Worm (Caenorhabditis elegans) whole organism, L1 larva: ENCODE results near the gene col-78.

Experiments used
- C16A3.4 ChIP-seq: fragments of 150-350 bp; optimal IDR thresholded peaks from 2 replicates; lab custom pipeline; 2014; ENCODE audit warnings: missing biosample characterization, missing genetic modification characterization
- F16B12.6 ChIP-seq: fragments of 150-350 bp; optimal IDR thresholded peaks from 2 replicates; lab custom pipeline; 2014; ENCODE audit warnings: missing biosample characterization, missing genetic modification characterization
- alr-1 ChIP-seq: fragments of 200-800 bp; sonication (Bioruptor generic); optimal IDR thresholded peaks from 2 replicates; lab custom pipeline; 2018; ENCODE audit warnings: borderline replicate concordance, mild to moderate bottlenecking, missing genetic modification characterization, missing compliant biosample characterization
- ama-1 ChIP-seq: fragments of 150-350 bp; optimal IDR thresholded peaks from 2 replicates; lab custom pipeline; 2014
- blmp-1 ChIP-seq: fragments of 150-350 bp; optimal IDR thresholded peaks from 2 replicates; lab custom pipeline; 2014; ENCODE audit warnings: missing biosample characterization, missing genetic modification characterization
- ceh-82 ChIP-seq, 3 experiments: fragments of 150-350 bp in 1 of 3; sonication (generic microtip) in 2 of 3; optimal IDR thresholded peaks; 2 replicates each; lab custom pipeline; 2014 to 2017; ENCODE audit warnings: missing biosample characterization in 3 of 3, missing genetic modification characterization in 3 of 3
- efl-1 ChIP-seq, 4 experiments: fragments of 150-350 bp; optimal IDR thresholded peaks in 3 of 4; peaks in 1 of 4; 1 replicate in 1 of 4; 2 replicates in 3 of 4; lab custom pipeline; 2014; ENCODE audit warnings: missing biosample characterization in 2 of 4, missing genetic modification characterization in 2 of 4, missing genetic modification reagents in 2 of 4
- elt-2 ChIP-seq: sonication (generic microtip); optimal IDR thresholded peaks from 2 replicates; lab custom pipeline; 2016; ENCODE audit warnings: missing genetic modification characterization, mild to moderate bottlenecking, inconsistent platforms, missing compliant biosample characterization, missing genetic modification reagents
- elt-3 ChIP-seq, 6 experiments: fragments of 150-350 bp in 1 of 6; sonication (generic microtip); optimal IDR thresholded peaks; 2 replicates each; lab custom pipeline; 2017 to 2018; ENCODE audit warnings: missing biosample characterization in 6 of 6, missing genetic modification characterization in 6 of 6, inconsistent platforms in 1 of 6
- ets-5 ChIP-seq: fragments of 200-800 bp; sonication (Bioruptor generic); IDR thresholded peaks from 2 replicates; pipeline ENCODE4 v1.3.6; 2022; ENCODE audit warnings: missing genetic modification characterization, missing compliant biosample characterization
- fkh-4 ChIP-seq: sonication (generic microtip); optimal IDR thresholded peaks from 2 replicates; lab custom pipeline; 2016; ENCODE audit warnings: missing compliant biosample characterization, missing genetic modification characterization, borderline replicate concordance
- fos-1 ChIP-seq: fragments of 150-350 bp; optimal IDR thresholded peaks from 2 replicates; lab custom pipeline; 2014; ENCODE audit warnings: missing biosample characterization, missing genetic modification characterization
- grh-1 ChIP-seq: fragments of 200-800 bp; sonication (Bioruptor generic); IDR thresholded peaks from 2 replicates; pipeline ENCODE4 v1.3.6; 2022; ENCODE audit warnings: missing genetic modification reagents, missing genetic modification characterization, missing compliant biosample characterization
- hlh-4 ChIP-seq: sonication (generic microtip); optimal IDR thresholded peaks from 2 replicates; lab custom pipeline; 2016; ENCODE audit warnings: mild to moderate bottlenecking, missing genetic modification characterization, missing compliant biosample characterization
- lin-13 ChIP-seq: fragments of 150-350 bp; optimal IDR thresholded peaks from 2 replicates; lab custom pipeline; 2014; ENCODE audit warnings: missing biosample characterization, missing genetic modification reagents, missing genetic modification characterization
- lin-14 ChIP-seq: fragments of 200-800 bp; sonication (Bioruptor generic); optimal IDR thresholded peaks from 2 replicates; lab custom pipeline; 2018; ENCODE audit warnings: mild to moderate bottlenecking, missing genetic modification characterization, moderate library complexity, missing compliant biosample characterization
- lin-15B ChIP-seq: fragments of 150-350 bp; sonication (generic microtip); optimal IDR thresholded peaks from 3 replicates; lab custom pipeline; 2014; ENCODE audit warnings: missing biosample characterization, missing genetic modification characterization
- lin-35 ChIP-seq, 2 experiments: fragments of 150-350 bp; optimal IDR thresholded peaks; 2 replicates each; lab custom pipeline; 2014; ENCODE audit warnings: missing biosample characterization in 2 of 2, missing genetic modification characterization in 2 of 2, missing genetic modification reagents in 2 of 2
- lsy-2 ChIP-seq, 2 experiments: fragments of 150-350 bp; optimal IDR thresholded peaks; 2 replicates each; lab custom pipeline; 2014; ENCODE audit warnings: missing biosample characterization in 2 of 2, missing genetic modification characterization in 2 of 2
- mdl-1 ChIP-seq, 2 experiments: fragments of 150-350 bp; optimal IDR thresholded peaks; 2 replicates each; lab custom pipeline; 2014 to 2017; ENCODE audit warnings: missing biosample characterization in 2 of 2, missing genetic modification characterization in 2 of 2, inconsistent platforms in 1 of 2
- mep-1 ChIP-seq: fragments of 150-350 bp; optimal IDR thresholded peaks from 2 replicates; lab custom pipeline; 2014; ENCODE audit warnings: missing biosample characterization, missing genetic modification characterization
- nhr-11 ChIP-seq: fragments of 150-350 bp; optimal IDR thresholded peaks from 2 replicates; lab custom pipeline; 2014; ENCODE audit warnings: missing biosample characterization, missing genetic modification characterization
- nhr-20 ChIP-seq: sonication (generic microtip); optimal IDR thresholded peaks from 2 replicates; lab custom pipeline; 2016; ENCODE audit warnings: mild to moderate bottlenecking, missing genetic modification characterization, missing compliant biosample characterization
- nhr-28 ChIP-seq: fragments of 150-350 bp; optimal IDR thresholded peaks from 2 replicates; lab custom pipeline; 2014; ENCODE audit warnings: missing biosample characterization, missing genetic modification characterization
- nhr-71 ChIP-seq: sonication (generic microtip); optimal IDR thresholded peaks from 2 replicates; lab custom pipeline; 2016; ENCODE audit warnings: mild to moderate bottlenecking, missing genetic modification characterization, moderate library complexity, missing compliant biosample characterization
- nhr-76 ChIP-seq: sonication (generic microtip); optimal IDR thresholded peaks from 2 replicates; lab custom pipeline; 2017; ENCODE audit warnings: missing biosample characterization, missing genetic modification characterization
- nhr-77 ChIP-seq: fragments of 150-350 bp; optimal IDR thresholded peaks from 2 replicates; lab custom pipeline; 2014; ENCODE audit warnings: missing biosample characterization, missing genetic modification characterization
- nhr-84 ChIP-seq: sonication (generic microtip); optimal IDR thresholded peaks from 2 replicates; lab custom pipeline; 2017; ENCODE audit warnings: missing biosample characterization, missing genetic modification characterization
- nhr-85 ChIP-seq: sonication (generic microtip); peaks from one replicate; lab custom pipeline; 2016; ENCODE audit warnings: missing genetic modification characterization, inconsistent platforms, missing compliant biosample characterization
- nhr-90 ChIP-seq: sonication (generic microtip); optimal IDR thresholded peaks from 2 replicates; lab custom pipeline; 2016; ENCODE audit warnings: mild to moderate bottlenecking, missing genetic modification characterization, missing compliant biosample characterization; ENCODE audit not compliant: poor library complexity
- skn-1 ChIP-seq: fragments of 150-350 bp; optimal IDR thresholded peaks from 2 replicates; lab custom pipeline; 2014; ENCODE audit warnings: missing biosample characterization, missing genetic modification characterization
- snu-23 ChIP-seq: sonication (generic microtip); optimal IDR thresholded peaks from 2 replicates; lab custom pipeline; 2016; ENCODE audit warnings: missing genetic modification characterization, missing compliant biosample characterization
- sox-4 ChIP-seq: sonication (generic microtip); optimal IDR thresholded peaks from 2 replicates; lab custom pipeline; 2016; ENCODE audit warnings: missing genetic modification characterization, missing compliant biosample characterization
- unc-62 ChIP-seq: fragments of 150-350 bp; optimal IDR thresholded peaks from 2 replicates; lab custom pipeline; 2014; ENCODE audit warnings: missing biosample characterization, missing genetic modification reagents, missing genetic modification characterization
- unc-98 ChIP-seq: fragments of 200-800 bp; sonication (Bioruptor generic); IDR thresholded peaks from 2 replicates; pipeline ENCODE4 v1.3.6; 2022; ENCODE audit warnings: missing genetic modification characterization, missing compliant biosample characterization
- zag-1 ChIP-seq: fragments of 150-350 bp; optimal IDR thresholded peaks from 2 replicates; lab custom pipeline; 2014; ENCODE audit warnings: missing biosample characterization, missing genetic modification characterization
- ztf-11 ChIP-seq, 2 experiments: sonication (generic microtip); optimal IDR thresholded peaks; 2 replicates each; lab custom pipeline; 2016 to 2017; ENCODE audit warnings: missing genetic modification characterization in 2 of 2, missing biosample characterization in 1 of 2, missing compliant biosample characterization in 1 of 2
- ztf-4 ChIP-seq: fragments of 150-350 bp; optimal IDR thresholded peaks from 2 replicates; lab custom pipeline; 2014; ENCODE audit warnings: missing biosample characterization, missing genetic modification characterization

The col-78 gene

DNA sequence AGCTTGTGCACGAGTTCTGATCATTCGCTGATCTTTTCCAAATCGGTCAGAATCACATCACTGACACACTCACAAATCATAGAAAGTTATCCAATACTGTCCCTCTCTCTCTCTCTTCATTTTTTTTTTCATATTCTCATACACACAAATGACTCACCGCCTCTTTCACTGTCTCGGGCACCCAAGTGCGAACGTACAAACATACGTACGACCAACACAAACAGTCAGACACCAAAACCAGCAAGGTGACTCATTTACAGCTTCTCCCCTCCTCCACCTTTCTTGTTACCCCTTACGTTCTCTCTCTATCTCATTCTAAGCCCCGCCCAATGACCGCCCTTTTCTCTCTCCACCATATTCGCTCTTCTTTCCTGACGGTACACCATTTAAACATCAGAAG lies 25.4 kb upstream of the col-78 start:
- no peak for TF ChIP-seq hlh-4 (tag; lab: Kevin White, UChicago)
- TF ChIP-seq, all 84 proteins: peak for 0

DNA sequence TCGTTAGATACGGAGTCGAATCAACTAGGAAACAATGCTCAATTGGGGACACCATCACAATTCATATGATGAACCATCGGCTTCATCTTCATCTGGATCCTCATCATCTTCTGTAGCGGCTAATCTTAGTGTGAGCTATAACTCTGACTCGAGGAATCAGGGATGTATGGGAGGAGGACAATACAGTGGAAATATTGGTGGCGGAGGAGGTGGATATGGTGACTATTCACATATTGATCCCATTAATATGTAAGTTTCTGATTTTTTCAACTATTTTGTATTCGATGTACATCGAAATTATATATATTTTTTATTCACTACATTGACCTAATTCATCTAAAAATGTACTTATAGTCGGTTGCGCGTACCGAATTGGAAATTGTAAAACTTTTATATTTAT lies 25.0 kb upstream of the col-78 start:
- TF ChIP-seq lin-15B (tag; lab: Kevin White, UChicago), result no peak
- no peak for TF ChIP-seq efl-1 (optimal IDR thresholded peaks at IDR 0.05; lab: Kevin White, UChicago)
- TF ChIP-seq efl-1 (GFP tag; optimal IDR thresholded peaks at IDR 0.05 in 1 of 2; lab: Kevin White, UChicago), result peak in 1 of 2 experiments; percentile 20
- TF ChIP-seq ztf-4 (tag; lab: Kevin White, UChicago), result no peak
- no peak for TF ChIP-seq nhr-20
- no peak for TF ChIP-seq ztf-11 (tag; optimal IDR thresholded peaks at IDR 0.05; lab: Kevin White, UChicago)
- no peak for TF ChIP-seq nhr-84 (tag; lab: Kevin White, UChicago)
- TF ChIP-seq lin-13, result no peak
- no peak for TF ChIP-seq fkh-4 (tag; lab: Kevin White, UChicago)

DNA sequence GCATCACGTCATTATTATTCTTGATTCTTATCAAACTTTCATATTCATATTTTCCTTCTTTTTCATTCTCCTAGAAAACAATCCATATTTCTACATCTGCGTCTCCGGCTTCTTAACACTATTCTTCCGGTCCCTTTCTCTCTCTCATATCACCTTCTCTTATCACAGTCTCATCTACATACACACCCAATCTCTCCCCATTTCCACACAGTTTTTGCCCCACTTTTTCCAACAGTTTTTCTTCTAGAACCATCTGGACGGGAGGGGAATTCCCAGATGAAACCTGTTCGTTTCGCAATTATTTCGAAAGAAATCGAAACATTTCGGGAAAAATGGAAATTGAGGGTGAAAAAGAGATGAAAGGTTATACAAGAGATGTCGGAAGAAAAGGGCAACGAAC lies 24.2 kb upstream of the col-78 start:
- TF ChIP-seq lsy-2 (tag; optimal IDR thresholded peaks at IDR 0.05; lab: Kevin White, UChicago), result peak in 1 of 2 experiments; percentile 36
- TF ChIP-seq lin-14 (GFP tag; lab: Kevin White, UChicago), result peak; percentile 48
- peak; percentile 5 for TF ChIP-seq C16A3.4 (tag; lab: Kevin White, UChicago)
- TF ChIP-seq elt-2 (tag; lab: Kevin White, UChicago), result peak; percentile 79
- TF ChIP-seq nhr-11 (tag; lab: Kevin White, UChicago), result no peak
- TF ChIP-seq skn-1, result peak; percentile 80
- TF ChIP-seq mep-1 (tag; lab: Kevin White, UChicago), result peak; percentile 68
- TF ChIP-seq unc-98, result no peak
- no peak for TF ChIP-seq alr-1
- TF ChIP-seq unc-62 (GFP tag; lab: Kevin White, UChicago), result no peak
- TF ChIP-seq nhr-71 (tag; lab: Kevin White, UChicago), result peak; percentile 32
- peak; percentile 39 for TF ChIP-seq nhr-20
- TF ChIP-seq grh-1 (GFP tag; lab: Robert Waterston, UW), result peak; percentile 50
- TF ChIP-seq snu-23 (GFP tag; lab: Kevin White, UChicago), result peak; percentile 19
- no peak for TF ChIP-seq ama-1 (lab: Kevin White, UChicago)
- TF ChIP-seq nhr-77 (tag; lab: Kevin White, UChicago), result peak; percentile 27
- peak; percentile 7 for TF ChIP-seq nhr-90 (tag; lab: Kevin White, UChicago)
- peak in 1 of 3 experiments; percentile 22 for TF ChIP-seq ceh-82 (tag; optimal IDR thresholded peaks at IDR 0.05; lab: Kevin White, UChicago)
- TF ChIP-seq lin-35 (GFP tag; optimal IDR thresholded peaks at IDR 0.05; lab: Kevin White, UChicago), result peak in 1 of 2 experiments; percentile 57
- peak in 4 of 6 experiments; percentile 15 to 93 (median 91) for TF ChIP-seq elt-3 (tag; optimal IDR thresholded peaks at IDR 0.05; lab: Kevin White, UChicago)
- TF ChIP-seq sox-4, result no peak
- peak; percentile 75 for TF ChIP-seq nhr-85 (tag; lab: Kevin White, UChicago)
- no peak for TF ChIP-seq nhr-28 (tag; lab: Kevin White, UChicago)
- peak; percentile 98 for TF ChIP-seq blmp-1 (tag; lab: Kevin White, UChicago)
- TF ChIP-seq nhr-76 (tag; lab: Kevin White, UChicago), result no peak
- no peak for TF ChIP-seq fos-1 (tag; lab: Kevin White, UChicago)
- TF ChIP-seq zag-1 (tag; lab: Kevin White, UChicago), result no peak
- TF ChIP-seq mdl-1 (tag; optimal IDR thresholded peaks at IDR 0.05; lab: Kevin White, UChicago), result peak in 1 of 2 experiments; percentile 2
- TF ChIP-seq efl-1 (optimal IDR thresholded peaks at IDR 0.05; lab: Kevin White, UChicago), result peak in 1 of 2 experiments; percentile 25
- TF ChIP-seq efl-1 (GFP tag; optimal IDR thresholded peaks at IDR 0.05 in 1 of 2; lab: Kevin White, UChicago), result peak in 1 of 2 experiments; percentile 0
- no peak for TF ChIP-seq ztf-11 (tag; optimal IDR thresholded peaks at IDR 0.05; lab: Kevin White, UChicago)
- no peak for TF ChIP-seq F16B12.6 (tag; lab: Kevin White, UChicago)
- TF ChIP-seq ets-5 (GFP tag; lab: Robert Waterston, UW), result no peak
